Worm (Caenorhabditis elegans) whole organism, late embryonic: ENCODE results near the gene C06H5.6.

Experiments used
- C08G9.2 ChIP-seq: sonication (generic microtip); optimal IDR thresholded peaks from 2 replicates; lab custom pipeline; 2016; ENCODE audit warnings: mild to moderate bottlenecking, missing genetic modification characterization, moderate library complexity, missing compliant biosample characterization
- K02D7.2 ChIP-seq: sonication (generic microtip); optimal IDR thresholded peaks from 2 replicates; lab custom pipeline; 2017; ENCODE audit warnings: mild to moderate bottlenecking, missing genetic modification characterization, missing compliant biosample characterization
- K09A11.1 ChIP-seq: sonication (generic microtip); optimal IDR thresholded peaks from 2 replicates; lab custom pipeline; 2017; ENCODE audit warnings: antibody characterized with exemption, mild to moderate bottlenecking, missing genetic modification characterization, missing compliant biosample characterization; ENCODE audit not compliant: insufficient read depth
- T23F11.4 ChIP-seq: fragments of 200-800 bp; sonication (Bioruptor generic); optimal IDR thresholded peaks from 2 replicates; lab custom pipeline; 2018; ENCODE audit warnings: mild to moderate bottlenecking, missing genetic modification characterization, missing compliant biosample characterization
- Y22D7AL.16 ChIP-seq: sonication (generic microtip); optimal IDR thresholded peaks from 2 replicates; lab custom pipeline; 2016; ENCODE audit warnings: missing genetic modification characterization, missing compliant biosample characterization
- ahr-1 ChIP-seq: sonication (generic microtip); optimal IDR thresholded peaks from 2 replicates; lab custom pipeline; 2016; ENCODE audit warnings: missing genetic modification characterization, missing compliant biosample characterization
- ceh-24 ChIP-seq: sonication (generic microtip); optimal IDR thresholded peaks from 2 replicates; lab custom pipeline; 2016; ENCODE audit warnings: mild to moderate bottlenecking, missing genetic modification characterization, missing compliant biosample characterization
- ceh-30 ChIP-seq: fragments of 150-350 bp; optimal IDR thresholded peaks from 2 replicates; lab custom pipeline; 2014; ENCODE audit warnings: missing biosample characterization, missing genetic modification characterization
- ceh-31 ChIP-seq: sonication (generic microtip); optimal IDR thresholded peaks from 2 replicates; lab custom pipeline; 2016; ENCODE audit warnings: missing genetic modification characterization, missing compliant biosample characterization
- ceh-34 ChIP-seq: sonication (generic microtip); optimal IDR thresholded peaks from 2 replicates; lab custom pipeline; 2016; ENCODE audit warnings: mild to moderate bottlenecking, missing genetic modification characterization, missing compliant biosample characterization
- ceh-45 ChIP-seq: fragments of 200-800 bp; sonication (Bioruptor generic); IDR thresholded peaks from 2 replicates; pipeline ENCODE4 v1.3.6; 2022; ENCODE audit warnings: missing genetic modification reagents, missing genetic modification characterization, missing compliant biosample characterization
- ceh-48 ChIP-seq: sonication (generic microtip); optimal IDR thresholded peaks from 2 replicates; lab custom pipeline; 2016; ENCODE audit warnings: missing genetic modification characterization, inconsistent platforms, missing compliant biosample characterization
- elt-2 ChIP-seq: sonication (generic microtip); optimal IDR thresholded peaks from 2 replicates; lab custom pipeline; 2016; ENCODE audit warnings: missing genetic modification reagents, missing genetic modification characterization, missing compliant biosample characterization
- elt-4 ChIP-seq: sonication (generic microtip); optimal IDR thresholded peaks from 2 replicates; lab custom pipeline; 2016; ENCODE audit warnings: missing genetic modification characterization, missing compliant biosample characterization
- ets-4 ChIP-seq: sonication (generic microtip); optimal IDR thresholded peaks from 2 replicates; lab custom pipeline; 2016; ENCODE audit warnings: missing genetic modification characterization, missing compliant biosample characterization
- fax-1 ChIP-seq: sonication (generic microtip); optimal IDR thresholded peaks from 2 replicates; lab custom pipeline; 2016; ENCODE audit warnings: missing genotype, missing genetic modification characterization, missing compliant biosample characterization
- fkh-6 ChIP-seq: sonication (generic microtip); optimal IDR thresholded peaks from 2 replicates; lab custom pipeline; 2016; ENCODE audit warnings: missing genetic modification characterization, missing compliant biosample characterization
- gmeb-2 ChIP-seq: sonication (generic microtip); optimal IDR thresholded peaks from 2 replicates; lab custom pipeline; 2016; ENCODE audit warnings: missing genetic modification characterization, inconsistent platforms, missing compliant biosample characterization
- hlh-15 ChIP-seq: sonication (generic microtip); optimal IDR thresholded peaks from 2 replicates; lab custom pipeline; 2016; ENCODE audit warnings: missing genetic modification characterization, missing compliant biosample characterization
- hlh-30 ChIP-seq: sonication (generic microtip); optimal IDR thresholded peaks from 2 replicates; lab custom pipeline; 2017; ENCODE audit warnings: antibody characterized with exemption, missing genetic modification characterization, missing compliant biosample characterization; ENCODE audit not compliant: insufficient read depth
- hlh-6 ChIP-seq: sonication (generic microtip); optimal IDR thresholded peaks from 2 replicates; lab custom pipeline; 2016; ENCODE audit warnings: missing genotype, missing genetic modification characterization, missing compliant biosample characterization
- hlh-8 ChIP-seq: sonication (generic microtip); optimal IDR thresholded peaks from 2 replicates; lab custom pipeline; 2016; ENCODE audit warnings: missing genotype, missing genetic modification characterization, missing compliant biosample characterization
- lin-11 ChIP-seq: fragments of 200-800 bp; sonication (Bioruptor generic); optimal IDR thresholded peaks from 2 replicates; lab custom pipeline; 2018; ENCODE audit warnings: mild to moderate bottlenecking, missing genetic modification characterization, missing compliant biosample characterization
- madf-2 ChIP-seq: sonication (generic microtip); optimal IDR thresholded peaks from 2 replicates; lab custom pipeline; 2017; ENCODE audit warnings: missing genetic modification characterization, missing compliant biosample characterization
- nhr-11 ChIP-seq: fragments of 150-350 bp; optimal IDR thresholded peaks from 2 replicates; lab custom pipeline; 2014; ENCODE audit warnings: missing biosample characterization, missing genetic modification characterization
- nhr-232 ChIP-seq: sonication (generic microtip); optimal IDR thresholded peaks from 2 replicates; lab custom pipeline; 2016; ENCODE audit warnings: missing genetic modification characterization, missing compliant biosample characterization
- npax-4 ChIP-seq: sonication (generic microtip); optimal IDR thresholded peaks from 2 replicates; lab custom pipeline; 2016; ENCODE audit warnings: missing genetic modification characterization, missing compliant biosample characterization
- pag-3 ChIP-seq: sonication (generic microtip); optimal IDR thresholded peaks from 2 replicates; lab custom pipeline; 2016; ENCODE audit warnings: missing compliant biosample characterization, missing genetic modification characterization, borderline replicate concordance
- pros-1 ChIP-seq: fragments of 150-350 bp; optimal IDR thresholded peaks from 2 replicates; lab custom pipeline; 2014; ENCODE audit warnings: missing biosample characterization, missing genetic modification reagents, missing genetic modification characterization
- ref-2 ChIP-seq: sonication (generic microtip); optimal IDR thresholded peaks from 2 replicates; lab custom pipeline; 2016; ENCODE audit warnings: missing genetic modification characterization, missing compliant biosample characterization
- rnt-1 ChIP-seq: sonication (generic microtip); optimal IDR thresholded peaks from 2 replicates; lab custom pipeline; 2016; ENCODE audit warnings: missing genetic modification characterization, missing compliant biosample characterization
- sdc-2 ChIP-seq: sonication (generic microtip); optimal IDR thresholded peaks from 2 replicates; lab custom pipeline; 2016; ENCODE audit warnings: missing genotype, missing genetic modification characterization, missing compliant biosample characterization
- sox-2 ChIP-seq: fragments of 200-800 bp; sonication (Bioruptor generic); IDR thresholded peaks from 2 replicates; pipeline ENCODE4 v1.3.6; 2022; ENCODE audit warnings: missing genetic modification reagents, missing genetic modification characterization, missing compliant biosample characterization
- tbx-2 ChIP-seq: sonication (generic microtip); optimal IDR thresholded peaks from 2 replicates; lab custom pipeline; 2016; ENCODE audit warnings: missing genetic modification characterization, missing compliant biosample characterization
- ttx-3 ChIP-seq: sonication (generic microtip); optimal IDR thresholded peaks from 2 replicates; lab custom pipeline; 2016; ENCODE audit warnings: missing genetic modification reagents, missing genetic modification characterization, missing compliant biosample characterization
- unc-3 ChIP-seq, 2 experiments: fragments of 200-800 bp in 1 of 2; sonication (Bioruptor generic) in 1 of 2; sonication (generic microtip) in 1 of 2; conservative IDR thresholded peaks in 1 of 2; optimal IDR thresholded peaks in 1 of 2; 2 replicates each; pipeline versions ENCODE4 v1.3.6 to Lab custom; 2016 to 2022; ENCODE audit warnings: missing compliant biosample characterization in 2 of 2, missing genetic modification characterization in 2 of 2, missing genetic modification reagents in 1 of 2
- unc-42 ChIP-seq: sonication (generic microtip); optimal IDR thresholded peaks from 2 replicates; lab custom pipeline; 2016; ENCODE audit warnings: missing genotype, missing genetic modification characterization, missing compliant biosample characterization
- unc-55 ChIP-seq: sonication (generic microtip); optimal IDR thresholded peaks from 2 replicates; lab custom pipeline; 2017; ENCODE audit warnings: missing biosample characterization, missing genetic modification reagents, missing genetic modification characterization
- unc-86 ChIP-seq: sonication (generic microtip); optimal IDR thresholded peaks from 2 replicates; lab custom pipeline; 2016; ENCODE audit warnings: missing genetic modification characterization, missing compliant biosample characterization

Gene C06H5.6

ce11 chrV:17857901-17858300 is 30.9 kb downstream of the C06H5.6 start (continued):
- TF ChIP-seq C08G9.2 (tag; lab: Kevin White, UChicago) = peak; percentile 34
- TF ChIP-seq hlh-30 (tag; lab: Kevin White, UChicago) = peak; percentile 55
- TF ChIP-seq pros-1 (tag; lab: Kevin White, UChicago) = peak; percentile 15
- peak; percentile 37 for TF ChIP-seq tbx-2 (tag; lab: Kevin White, UChicago)
- TF ChIP-seq ceh-34 (tag; lab: Kevin White, UChicago) = peak; percentile 58
- no peak for TF ChIP-seq gmeb-2
- peak; percentile 74 for TF ChIP-seq unc-55 (GFP tag; lab: Kevin White, UChicago)
- TF ChIP-seq, all 69 proteins: peak for 21

ce11 chrV:17855889-17856288 is 32.9 kb downstream of the C06H5.6 start, which contains the start of gene tcc-1:
tcc-1 (minus strand) TSS chrV:17855989.
- TF ChIP-seq sdc-2 (tag; lab: Kevin White, UChicago) = no peak
- TF ChIP-seq rnt-1 (tag; lab: Kevin White, UChicago) = no peak
- no peak for TF ChIP-seq ahr-1 (tag; lab: Kevin White, UChicago)
- TF ChIP-seq nhr-232 (tag; lab: Kevin White, UChicago) = no peak
- TF ChIP-seq ref-2 (tag; lab: Kevin White, UChicago) = no peak
- TF ChIP-seq lin-11 (tag; lab: Kevin White, UChicago) = no peak
- no peak for TF ChIP-seq K09A11.1
- TF ChIP-seq unc-55 (GFP tag; lab: Kevin White, UChicago) = no peak
- TF ChIP-seq npax-4 (tag; lab: Kevin White, UChicago) = no peak
- TF ChIP-seq Y22D7AL.16 (tag; lab: Kevin White, UChicago) = no peak
- TF ChIP-seq C08G9.2 (tag; lab: Kevin White, UChicago) = no peak
- no peak for TF ChIP-seq unc-42 (tag; lab: Kevin White, UChicago)
- TF ChIP-seq ceh-48 (tag; lab: Kevin White, UChicago) = no peak
- no peak for TF ChIP-seq hlh-15 (tag; lab: Kevin White, UChicago)
- TF ChIP-seq pros-1 (tag; lab: Kevin White, UChicago) = no peak
- no peak for TF ChIP-seq ceh-24 (tag; lab: Kevin White, UChicago)
- no peak for TF ChIP-seq ttx-3 (tag; lab: Kevin White, UChicago)

ce11 chrV:17845370-17845967 is 43.3 kb downstream of the C06H5.6 start:
- TF ChIP-seq rnt-1 (tag; lab: Kevin White, UChicago) = no peak
- TF ChIP-seq K02D7.2 (tag; lab: Kevin White, UChicago) = no peak
- no peak for TF ChIP-seq sdc-2 (tag; lab: Kevin White, UChicago)
- no peak for TF ChIP-seq hlh-8 (tag; lab: Kevin White, UChicago)
- TF ChIP-seq unc-3 (GFP tag; conservative IDR thresholded peaks at IDR 0.05; lab: Robert Waterston, UW) = no peak
- no peak for TF ChIP-seq unc-3 (tag; optimal IDR thresholded peaks at IDR 0.05; lab: Kevin White, UChicago)
- TF ChIP-seq ttx-3 (tag; lab: Kevin White, UChicago) = no peak
- no peak for TF ChIP-seq sox-2
- no peak for TF ChIP-seq ceh-45
- TF ChIP-seq unc-55 (GFP tag; lab: Kevin White, UChicago) = no peak

- TF ChIP-seq sox-2 = no peak
- no peak for TF ChIP-seq ceh-30 (tag; lab: Kevin White, UChicago)
Observed at ce11 chrV:17844106-17844505, 44.7 kb downstream of the C06H5.6 start, which contains the start of gene srh-286. srh-286 (minus strand) TSS chrV:17844206.

ce11 chrV:17831350-17831749 is 57.4 kb downstream of the C06H5.6 start, which contains the start of gene srh-303:
srh-303 (plus strand) TSS chrV:17831650.
- TF ChIP-seq elt-2 (tag; lab: Kevin White, UChicago) (no peak), pag-3 (tag; lab: Kevin White, UChicago) (no peak), fkh-6 (tag; lab: Kevin White, UChicago) (no peak), nhr-11 (no peak), ets-4 (tag; lab: Kevin White, UChicago) (no peak), unc-3 (GFP tag; conservative IDR thresholded peaks at IDR 0.05; lab: Robert Waterston, UW) (no peak), unc-3 (tag; optimal IDR thresholded peaks at IDR 0.05; lab: Kevin White, UChicago) (no peak), T23F11.4 (GFP tag; lab: Kevin White, UChicago) (no peak), hlh-6 (no peak), rnt-1 (tag; lab: Kevin White, UChicago) (no peak), hlh-30 (tag; lab: Kevin White, UChicago) (no peak), unc-86 (tag; lab: Kevin White, UChicago) (no peak), elt-4 (tag; lab: Kevin White, UChicago) (no peak), ceh-31 (tag; lab: Kevin White, UChicago) (no peak), hlh-8 (tag; lab: Kevin White, UChicago) (no peak), madf-2 (tag; lab: Kevin White, UChicago) (no peak), fax-1 (tag; lab: Kevin White, UChicago) (no peak), K02D7.2 (tag; lab: Kevin White, UChicago) (no peak), hlh-15 (tag; lab: Kevin White, UChicago) (no peak)
